Fruit fly (Drosophila melanogaster): ENCODE results near the gene sob.

DNA sequence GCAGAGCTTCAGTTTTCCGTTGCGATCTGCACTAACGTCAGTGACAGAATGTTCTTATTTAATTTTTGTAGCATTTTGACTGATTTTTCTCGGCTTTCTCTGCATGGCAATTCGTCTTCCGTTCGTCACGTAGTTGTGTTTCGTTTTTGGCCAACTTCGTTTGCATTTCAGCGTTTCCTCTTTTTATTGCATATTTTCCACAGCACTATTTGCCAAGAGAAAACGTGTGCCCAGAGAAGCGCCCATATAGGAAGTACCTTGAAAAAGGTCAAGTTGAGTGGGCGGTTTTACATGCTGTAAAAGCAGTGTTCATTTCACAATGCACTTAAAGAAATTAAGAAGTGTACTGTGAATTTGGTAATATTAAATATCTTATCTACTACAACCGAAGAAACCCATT is 41.0 kb upstream of the sob start, which contains the start of gene CG15418:
- TF ChIP-seq h (optimal IDR thresholded peaks at IDR 0.05) (no peak), Myc (optimal IDR thresholded peaks at IDR 0.05) (no peak), psq (optimal IDR thresholded peaks at IDR 0.05) (no peak), insv (optimal IDR thresholded peaks at IDR 0.05) (no peak)

Data from Kc167 (cell line).